Fruit fly (Drosophila melanogaster): ENCODE measurements around the gene cDIP.

cDIP gene

dm6 chr3R:21163318-21163828 lies 2.5 kb upstream of the cDIP start, which contains the start of gene CG5810 (continued):
- no peak for TF ChIP-seq maf-S (GFP tag; optimal IDR thresholded peaks at IDR 0.05)
- TF ChIP-seq insv (GFP tag; optimal IDR thresholded peaks at IDR 0.05): no peak
- no peak for TF ChIP-seq CG4820 (GFP tag; optimal IDR thresholded peaks at IDR 0.05)
- TF ChIP-seq B-H1 (GFP tag; IDR thresholded peaks at IDR 0.05): no peak
- peak; percentile 33 for TF ChIP-seq CG17912 (GFP tag; optimal IDR thresholded peaks at IDR 0.05)
- no peak for TF ChIP-seq CG18599 (GFP tag; optimal IDR thresholded peaks at IDR 0.05)
- no peak for TF ChIP-seq sob (GFP tag; IDR thresholded peaks at IDR 0.05)
- TF ChIP-seq gce (GFP tag; IDR thresholded peaks at IDR 0.05): no peak
- no peak for TF ChIP-seq Antp (GFP tag; optimal IDR thresholded peaks at IDR 0.05)
- no peak for TF ChIP-seq ato (GFP tag; IDR thresholded peaks at IDR 0.05; ENCODE audit: partially characterized antibody)
- TF ChIP-seq CG10959 (GFP tag; IDR thresholded peaks at IDR 0.05): no peak
- no peak for TF ChIP-seq sima (GFP tag; optimal IDR thresholded peaks at IDR 0.05)
- no peak for TF ChIP-seq phol (tag; optimal IDR thresholded peaks at IDR 0.05)
- TF ChIP-seq Vsx1 (GFP tag; optimal IDR thresholded peaks at IDR 0.05): peak; percentile 44
- TF ChIP-seq CG10462 (GFP tag; optimal IDR thresholded peaks at IDR 0.05): no peak
- TF ChIP-seq Tbp (GFP tag; optimal IDR thresholded peaks at IDR 0.05): no peak

- TF ChIP-seq CG10209 (GFP tag; optimal IDR thresholded peaks at IDR 0.05) (peak; percentile 64), dmrt11E (tag; optimal IDR thresholded peaks at IDR 0.05) (no peak), CG16813 (GFP tag; IDR thresholded peaks at IDR 0.05; ENCODE audit: partially characterized antibody) (no peak), Fer2 (tag; optimal IDR thresholded peaks at IDR 0.05) (no peak), amos (GFP tag; IDR thresholded peaks at IDR 0.05; ENCODE audit: partially characterized antibody) (no peak), Hand (GFP tag; optimal IDR thresholded peaks at IDR 0.05) (peak; percentile 49), unpg (GFP tag; optimal IDR thresholded peaks at IDR 0.05) (peak; percentile 36), chinmo (GFP tag; IDR thresholded peaks at IDR 0.05; ENCODE audit: partially characterized antibody) (peak; percentile 87; the same call in 2 of the 4 replicates), CG12744 (GFP tag; optimal IDR thresholded peaks at IDR 0.05) (peak; percentile 3), CHES-1-like (GFP tag; optimal IDR thresholded peaks at IDR 0.05) (peak; percentile 45), Hr3 (GFP tag; optimal IDR thresholded peaks at IDR 0.05) (no peak), Doc2 (GFP tag; IDR thresholded peaks at IDR 0.05) (no peak), Dip3 (GFP tag; optimal IDR thresholded peaks at IDR 0.05) (peak; percentile 65), CG32532 (GFP tag; IDR thresholded peaks at IDR 0.05) (peak; percentile 50; the same call in 1 of the 2 replicates), aop (GFP tag; IDR thresholded peaks at IDR 0.05) (no peak), prd (optimal IDR thresholded peaks at IDR 0.05) (no peak), prd (GFP tag; IDR thresholded peaks at IDR 0.05) (peak; percentile 53; the same call in 1 of the 3 replicates), mam (GFP tag; optimal IDR thresholded peaks at IDR 0.05) (peak; percentile 29), CrebB (tag; optimal IDR thresholded peaks at IDR 0.05) (no peak), sima (GFP tag; optimal IDR thresholded peaks at IDR 0.05) (no peak), org-1 (GFP tag; optimal IDR thresholded peaks at IDR 0.05) (peak; percentile 23), Hmx (GFP tag; optimal IDR thresholded peaks at IDR 0.05) (no peak), bab2 (GFP tag; optimal IDR thresholded peaks at IDR 0.05) (peak; percentile 17), vfl (GFP tag; optimal IDR thresholded peaks at IDR 0.05) (peak; percentile 0), sug (tag; optimal IDR thresholded peaks at IDR 0.05) (peak; percentile 81), CG7987 (GFP tag; optimal IDR thresholded peaks at IDR 0.05) (no peak), cas (GFP tag; IDR thresholded peaks at IDR 0.05) (no peak), gce (GFP tag; IDR thresholded peaks at IDR 0.05) (peak; percentile 46; the same call in 1 of the 3 replicates), lov (optimal IDR thresholded peaks at IDR 0.05) (no peak), lov (GFP tag; IDR thresholded peaks at IDR 0.05) (no peak), fd102C (GFP tag; optimal IDR thresholded peaks at IDR 0.05) (no peak), twi (tag; optimal IDR thresholded peaks at IDR 0.05) (no peak), z (GFP tag; IDR thresholded peaks at IDR 0.05) (no peak), kay (GFP tag; optimal IDR thresholded peaks at IDR 0.05) (peak; percentile 38), gro (GFP tag; optimal IDR thresholded peaks at IDR 0.05) (peak; percentile 69), CG11504 (tag; optimal IDR thresholded peaks at IDR 0.05) (peak; percentile 38), Bdp1 (GFP tag; optimal IDR thresholded peaks at IDR 0.05) (peak; percentile 1)
Observed at dm6 chr3R:21161620-21162029, 733 bp upstream of the cDIP start.

Data from whole organism, embryonic.